Worm (Caenorhabditis elegans): Measurements from ENCODE around the gene Y66D12A.30.

- TF ChIP-seq elt-3 (tag; optimal IDR thresholded peaks at IDR 0.05) (no peak), blmp-1 (tag; optimal IDR thresholded peaks at IDR 0.05; ENCODE audit: insufficient read depth) (no peak), unc-55 (GFP tag; optimal IDR thresholded peaks at IDR 0.05) (no peak), ama-1 (optimal IDR thresholded peaks at IDR 0.05) (no peak), nhr-23 (tag; optimal IDR thresholded peaks at IDR 0.05) (no peak)
Measured at ce11 chrIII:11632376-11632775, 22.7 kb downstream of the Y66D12A.30 start.
